Worm (Caenorhabditis elegans): ENCODE measurements around the gene amt-1.

Gene amt-1

ce11 chrX:4600987-4601386 lies 29.8 kb downstream of the amt-1 start:
- TF ChIP-seq egrh-3 (GFP tag; IDR thresholded peaks at IDR 0.05) (no peak), attf-3 (GFP tag; conservative IDR thresholded peaks at IDR 0.05) (no peak), ceh-91 (GFP tag; IDR thresholded peaks at IDR 0.05) (no peak), madf-10 (tag; optimal IDR thresholded peaks at IDR 0.05) (no peak), Y53G8AR.9 (GFP tag; conservative IDR thresholded peaks at IDR 0.05) (no peak), nhr-90 (tag; optimal IDR thresholded peaks at IDR 0.05) (no peak), B0261.1 (tag; optimal IDR thresholded peaks at IDR 0.05) (no peak), T07F8.4 (tag; optimal IDR thresholded peaks at IDR 0.05) (no peak), efl-1 (GFP tag; optimal IDR thresholded peaks at IDR 0.05) (no peak), F49E8.2 (tag; optimal IDR thresholded peaks at IDR 0.05; ENCODE audit: insufficient read depth) (no peak), aptf-2 (GFP tag; conservative IDR thresholded peaks at IDR 0.05) (no peak), cebp-1 (GFP tag; IDR thresholded peaks at IDR 0.05) (no peak), cebp-1 (tag; optimal IDR thresholded peaks at IDR 0.05) (no peak)

ce11 chrX:4604185-4604584 lies 32.9 kb downstream of the amt-1 start:
- TF ChIP-seq ccch-3 (GFP tag; optimal IDR thresholded peaks at IDR 0.05) (no peak), somi-1 (GFP tag; optimal IDR thresholded peaks at IDR 0.05) (no peak), F57C9.4 (tag; optimal IDR thresholded peaks at IDR 0.05) (no peak), die-1 (tag; optimal IDR thresholded peaks at IDR 0.05) (no peak), B0336.3 (GFP tag; IDR thresholded peaks at IDR 0.05) (no peak), repo-1 (tag; optimal IDR thresholded peaks at IDR 0.05) (no peak), nhr-80 (tag; optimal IDR thresholded peaks at IDR 0.05) (no peak), ztf-25 (GFP tag; IDR thresholded peaks at IDR 0.05) (no peak), ztf-18 (tag; optimal IDR thresholded peaks at IDR 0.05) (no peak), ztf-28 (GFP tag; IDR thresholded peaks at IDR 0.05) (no peak), fkh-3 (tag; optimal IDR thresholded peaks at IDR 0.05) (no peak), lin-26 (GFP tag; IDR thresholded peaks at IDR 0.05) (no peak), rcor-1 (GFP tag; IDR thresholded peaks at IDR 0.05) (no peak), ztf-22 (GFP tag; optimal IDR thresholded peaks at IDR 0.05) (no peak), madf-6 (GFP tag; IDR thresholded peaks at IDR 0.05) (no peak)

DNA sequence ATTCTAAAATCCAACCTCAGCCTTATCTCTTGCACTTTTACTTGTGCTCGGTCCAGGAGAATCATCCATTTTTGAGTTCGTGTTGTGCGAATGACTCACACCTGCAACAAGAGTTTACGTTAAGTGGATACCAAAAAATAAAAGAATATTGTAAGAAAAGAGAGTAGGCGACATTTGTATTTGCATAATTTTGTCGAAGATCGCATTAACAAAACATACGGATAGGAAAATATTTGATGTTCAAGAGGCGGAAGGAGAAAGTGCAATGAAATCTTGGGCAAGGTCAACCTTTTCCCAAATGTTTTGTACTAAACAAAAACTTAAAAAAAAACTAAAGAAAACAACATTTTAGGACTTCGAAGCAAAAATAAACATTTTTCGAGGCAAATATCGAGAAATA lies 34.6 kb downstream of the amt-1 start, which contains the start of gene spat-3:
Gene spat-3, minus strand, starts transcription at position 101 of the 400 bp plus-strand sequence.
- TF ChIP-seq K11D2.4 (GFP tag; IDR thresholded peaks at IDR 0.05) (no peak), F22D6.2 (tag; optimal IDR thresholded peaks at IDR 0.05) (no peak), F23B12.7 (tag; optimal IDR thresholded peaks at IDR 0.05; ENCODE audit: insufficient read depth) (no peak), nhr-90 (tag; optimal IDR thresholded peaks at IDR 0.05) (no peak), ztf-22 (GFP tag; optimal IDR thresholded peaks at IDR 0.05) (no peak), nhr-179 (tag; optimal IDR thresholded peaks at IDR 0.05) (no peak), zfh-2 (GFP tag; conservative IDR thresholded peaks at IDR 0.05) (no peak), mcd-1 (GFP tag; IDR thresholded peaks at IDR 0.05) (no peak), zim-3 (tag; optimal IDR thresholded peaks at IDR 0.05) (no peak), dpl-1 (GFP tag; optimal IDR thresholded peaks at IDR 0.05) (no peak), ccch-3 (GFP tag; optimal IDR thresholded peaks at IDR 0.05) (no peak), Y53F4B.3 (GFP tag; IDR thresholded peaks at IDR 0.05) (no peak), egl-18 (GFP tag; IDR thresholded peaks at IDR 0.05) (no peak), ceh-27 (GFP tag; optimal IDR thresholded peaks at IDR 0.05) (no peak), xnd-1 (tag; optimal IDR thresholded peaks at IDR 0.05) (no peak), sdz-38 (tag; optimal IDR thresholded peaks at IDR 0.05) (no peak)
